Worm (Caenorhabditis elegans): ENCODE results near the gene ZK662.5.

Gene ZK662.5

ce11 chrX:15741852-15742251 lies 20.4 kb downstream of the ZK662.5 start (continued):
- peak; percentile 89 for TF ChIP-seq ceh-44 (GFP tag; IDR thresholded peaks at IDR 0.05)
- TF ChIP-seq ceh-62 (tag; optimal IDR thresholded peaks at IDR 0.05): no peak
- TF ChIP-seq spr-1 (tag; optimal IDR thresholded peaks at IDR 0.05): peak; percentile 63
- no peak for TF ChIP-seq saeg-2 (GFP tag; IDR thresholded peaks at IDR 0.05)
- no peak for TF ChIP-seq aly-2 (tag; optimal IDR thresholded peaks at IDR 0.05)
- no peak for TF ChIP-seq ceh-82 (tag; optimal IDR thresholded peaks at IDR 0.05)
- TF ChIP-seq F44E2.7 (GFP tag; IDR thresholded peaks at IDR 0.05): peak; percentile 62; the same call in 1 of the 2 replicates
- TF ChIP-seq ceh-20 (GFP tag; IDR thresholded peaks at IDR 0.05): peak; percentile 84
- 0 out of 2 replicates have a peak, but pooled peaks have one; percentile 40 for TF ChIP-seq nhr-41 (GFP tag; IDR thresholded peaks at IDR 0.05)
- no peak for TF ChIP-seq unc-62 (GFP tag; optimal IDR thresholded peaks at IDR 0.05 in 1 of 2)
- TF ChIP-seq unc-62 (tag; optimal IDR thresholded peaks at IDR 0.05): no peak
- no peak for TF ChIP-seq aha-1 (tag)
- peak; percentile 77 for TF ChIP-seq mes-2 (tag; optimal IDR thresholded peaks at IDR 0.05; ENCODE audit: poor library complexity, severe bottlenecking)
- peak in 1 of 2 experiments; percentile 15 for TF ChIP-seq mdl-1 (tag; optimal IDR thresholded peaks at IDR 0.05)
- peak; percentile 58; the same call in 1 of the 2 replicates for TF ChIP-seq lin-1 (GFP tag; IDR thresholded peaks at IDR 0.05)
- TF ChIP-seq attf-4 (tag; optimal IDR thresholded peaks at IDR 0.05): no peak
- TF ChIP-seq tra-1 (GFP tag; IDR thresholded peaks at IDR 0.05): peak; percentile 75
- no peak for TF ChIP-seq lin-13 (GFP tag; optimal IDR thresholded peaks at IDR 0.05)
- peak; percentile 48; the same call in 1 of the 2 replicates for TF ChIP-seq mdt-29 (GFP tag; IDR thresholded peaks at IDR 0.05)
- TF ChIP-seq zfp-2 (tag; optimal IDR thresholded peaks at IDR 0.05): peak; percentile 17
- peak; percentile 39 for TF ChIP-seq nhr-28 (tag; optimal IDR thresholded peaks at IDR 0.05)
- no peak for TF ChIP-seq sdz-12 (GFP tag; optimal IDR thresholded peaks at IDR 0.05)
- peak; percentile 70 for TF ChIP-seq mxl-2 (GFP tag; conservative IDR thresholded peaks at IDR 0.05)
- TF ChIP-seq dmd-8 (GFP tag; IDR thresholded peaks at IDR 0.05): peak; percentile 94
- TF ChIP-seq unc-130 (GFP tag; optimal IDR thresholded peaks at IDR 0.05): peak; percentile 21
- no peak for TF ChIP-seq ama-1 (optimal IDR thresholded peaks at IDR 0.05)
- TF ChIP-seq ztf-11 (tag; optimal IDR thresholded peaks at IDR 0.05): no peak
- TF ChIP-seq rbr-2 (tag; optimal IDR thresholded peaks at IDR 0.05): peak; percentile 78
- peak; percentile 43 for TF ChIP-seq jun-1 (tag; optimal IDR thresholded peaks at IDR 0.05)
- TF ChIP-seq ceh-32 (tag; optimal IDR thresholded peaks at IDR 0.05; ENCODE audit: poor library complexity): no peak
- no peak for TF ChIP-seq ZK337.2 (GFP tag; IDR thresholded peaks at IDR 0.05)
- peak; percentile 68 for TF ChIP-seq nhr-102 (tag; optimal IDR thresholded peaks at IDR 0.05)
- peak; percentile 86 for TF ChIP-seq Y105C5A.15 (GFP tag; IDR thresholded peaks at IDR 0.05)
- no peak for TF ChIP-seq ceh-28 (tag; optimal IDR thresholded peaks at IDR 0.05)
- TF ChIP-seq fkh-10 (GFP tag; optimal IDR thresholded peaks at IDR 0.05): peak; percentile 39
- TF ChIP-seq vab-7 (GFP tag; IDR thresholded peaks at IDR 0.05): peak; percentile 86
- TF ChIP-seq skn-1 (tag; optimal IDR thresholded peaks at IDR 0.05): no peak
- peak; percentile 82 to 84; a peak in 3 of 4 replicates for TF ChIP-seq madf-5 (GFP tag; IDR thresholded peaks at IDR 0.05)
- TF ChIP-seq T26A8.4 (GFP tag; IDR thresholded peaks at IDR 0.05): peak; percentile 83
- peak; percentile 97 for TF ChIP-seq hmg-1.1 (GFP tag; IDR thresholded peaks at IDR 0.05)
- TF ChIP-seq nhr-111 (GFP tag; optimal IDR thresholded peaks at IDR 0.05): peak; percentile 84
- TF ChIP-seq zfp-3 (GFP tag; conservative IDR thresholded peaks at IDR 0.05): no peak
- TF ChIP-seq ZK546.5 (tag; optimal IDR thresholded peaks at IDR 0.05): no peak
- no peak for TF ChIP-seq cey-2 (tag; optimal IDR thresholded peaks at IDR 0.05; ENCODE audit: borderline replicate concordance, insufficient read depth)
- TF ChIP-seq egl-27 (tag; optimal IDR thresholded peaks at IDR 0.05): no peak
- peak; percentile 79 for TF ChIP-seq lin-38 (GFP tag; IDR thresholded peaks at IDR 0.05)
- peak; percentile 74 for TF ChIP-seq hlh-11 (tag; optimal IDR thresholded peaks at IDR 0.05)
- no peak for TF ChIP-seq tag-97 (GFP tag; IDR thresholded peaks at IDR 0.05)
- peak; percentile 41 for TF ChIP-seq lir-3 (tag; optimal IDR thresholded peaks at IDR 0.05)
- peak; percentile 82 for TF ChIP-seq madf-9 (GFP tag; conservative IDR thresholded peaks at IDR 0.05)
- TF ChIP-seq nhr-6 (tag; optimal IDR thresholded peaks at IDR 0.05): peak; percentile 8
- TF ChIP-seq arid-1 (GFP tag; conservative IDR thresholded peaks at IDR 0.05): peak; percentile 92
